Worm (Caenorhabditis elegans) whole organism, L4 larva: Measurements from ENCODE around the gene algn-8.
A peak's percentile ranks its signal among the peaks of the same experiment; 100 is the strongest.

Source experiments
- D1046.2 ChIP-seq: fragments of 200-800 bp; sonication (Bioruptor generic); IDR thresholded peaks from 2 replicates; pipeline ENCODE4 v1.3.6; 2022; ENCODE audit warnings: missing genetic modification characterization, missing compliant biosample characterization
- F10B5.3 ChIP-seq: sonication (generic microtip); optimal IDR thresholded peaks from 2 replicates; lab custom pipeline; 2016; ENCODE audit warnings: mild to moderate bottlenecking, missing genetic modification characterization, missing compliant biosample characterization
- F26F4.8 ChIP-seq: fragments of 200-800 bp; sonication (Bioruptor generic); conservative IDR thresholded peaks from 2 replicates; pipeline ENCODE4 v1.3.6; 2022; ENCODE audit warnings: missing genetic modification characterization, missing compliant biosample characterization
- F49E8.2 ChIP-seq: sonication (generic microtip); optimal IDR thresholded peaks from 2 replicates; lab custom pipeline; 2016; ENCODE audit warnings: missing compliant biosample characterization, mild to moderate bottlenecking, missing genetic modification characterization, borderline replicate concordance
- T20F7.1 ChIP-seq: fragments of 200-800 bp; sonication (Bioruptor generic); optimal IDR thresholded peaks from 2 replicates; lab custom pipeline; 2018; ENCODE audit warnings: mild to moderate bottlenecking, missing genetic modification characterization, missing compliant biosample characterization
- ZK337.2 ChIP-seq: fragments of 200-800 bp; sonication (Bioruptor generic); IDR thresholded peaks from 2 replicates; pipeline ENCODE4 v1.3.6; 2022; ENCODE audit warnings: missing genetic modification reagents, missing genetic modification characterization, missing compliant biosample characterization
- ZK546.5 ChIP-seq, 2 experiments: sonication (generic microtip); optimal IDR thresholded peaks; 2 replicates each; lab custom pipeline; 2017; ENCODE audit warnings: missing biosample characterization in 2 of 2, missing genetic modification characterization in 2 of 2
- aha-1 ChIP-seq: fragments of 150-350 bp; peaks from one replicate; lab custom pipeline; 2014; ENCODE audit warnings: missing biosample characterization, missing genetic modification characterization
- aly-2 ChIP-seq: sonication (generic microtip); optimal IDR thresholded peaks from 2 replicates; lab custom pipeline; 2018; ENCODE audit warnings: missing biosample characterization, missing genetic modification characterization
- arid-1 ChIP-seq: fragments of 200-800 bp; sonication (Bioruptor generic); conservative IDR thresholded peaks from 2 replicates; pipeline ENCODE4 v1.3.6; 2022; ENCODE audit warnings: missing genetic modification reagents, missing genetic modification characterization, missing compliant biosample characterization
- ceh-32 ChIP-seq: sonication (generic microtip); optimal IDR thresholded peaks from 2 replicates; lab custom pipeline; 2016; ENCODE audit warnings: mild to moderate bottlenecking, missing genetic modification characterization, missing compliant biosample characterization; ENCODE audit not compliant: poor library complexity
- ceh-62 ChIP-seq: sonication (generic microtip); optimal IDR thresholded peaks from 2 replicates; lab custom pipeline; 2017; ENCODE audit warnings: missing biosample characterization, missing genetic modification characterization
- ces-1 ChIP-seq: fragments of 150-350 bp; sonication (generic microtip); optimal IDR thresholded peaks from 4 replicates; lab custom pipeline; 2014; ENCODE audit warnings: missing biosample characterization, missing genetic modification reagents, missing genetic modification characterization
- ctbp-1 ChIP-seq: fragments of 200-800 bp; sonication (Bioruptor generic); IDR thresholded peaks from 2 replicates; pipeline ENCODE4 v1.3.6; 2022; ENCODE audit warnings: missing genetic modification reagents, missing genetic modification characterization, missing compliant biosample characterization
- daf-12 ChIP-seq: fragments of 150-350 bp; optimal IDR thresholded peaks from 2 replicates; lab custom pipeline; 2014; ENCODE audit warnings: missing biosample characterization, missing genetic modification reagents, missing genetic modification characterization
- daf-19 ChIP-seq: fragments of 200-800 bp; sonication (Bioruptor generic); conservative IDR thresholded peaks from 2 replicates; pipeline ENCODE4 v1.3.6; 2022; ENCODE audit warnings: missing genetic modification characterization, missing compliant biosample characterization
- dmd-8 ChIP-seq: fragments of 200-800 bp; sonication (Bioruptor generic); IDR thresholded peaks from 2 replicates; pipeline ENCODE4 v1.3.6; 2022; ENCODE audit warnings: missing genetic modification characterization, missing compliant biosample characterization
- dpl-1 ChIP-seq: fragments of 150-350 bp; optimal IDR thresholded peaks from 2 replicates; lab custom pipeline; 2014; ENCODE audit warnings: missing biosample characterization, missing genetic modification reagents, missing genetic modification characterization
- duxl-1 ChIP-seq: sonication (generic microtip); optimal IDR thresholded peaks from 2 replicates; lab custom pipeline; 2016; ENCODE audit warnings: mild to moderate bottlenecking, missing genetic modification characterization, moderate library complexity, missing compliant biosample characterization; ENCODE audit not compliant: poor library complexity
- dve-1 ChIP-seq: sonication (generic microtip); optimal IDR thresholded peaks from 2 replicates; lab custom pipeline; 2017; ENCODE audit warnings: antibody characterized with exemption, mild to moderate bottlenecking, missing genetic modification characterization, missing compliant biosample characterization; ENCODE audit not compliant: insufficient read depth
- fos-1 ChIP-seq: fragments of 150-350 bp; optimal IDR thresholded peaks from 2 replicates; lab custom pipeline; 2014; ENCODE audit warnings: missing biosample characterization, missing genetic modification characterization
- hif-1 ChIP-seq, 2 experiments: sonication (generic microtip); optimal IDR thresholded peaks; 2 replicates each; lab custom pipeline; 2016 to 2017; ENCODE audit warnings: missing compliant biosample characterization in 2 of 2, missing genetic modification characterization in 2 of 2, missing genetic modification reagents in 2 of 2, missing genotype in 2 of 2, mild to moderate bottlenecking in 1 of 2
- hlh-30 ChIP-seq: sonication (generic microtip); optimal IDR thresholded peaks from 2 replicates; lab custom pipeline; 2017; ENCODE audit warnings: antibody characterized with exemption, mild to moderate bottlenecking, missing genetic modification characterization, missing compliant biosample characterization; ENCODE audit not compliant: insufficient read depth
- hmg-1.1 ChIP-seq: fragments of 200-800 bp; sonication (Bioruptor generic); IDR thresholded peaks from 2 replicates; pipeline ENCODE4 v1.3.6; 2022; ENCODE audit warnings: missing genetic modification reagents, missing genetic modification characterization, missing compliant biosample characterization
- lim-7 ChIP-seq: fragments of 200-800 bp; sonication (Bioruptor generic); IDR thresholded peaks from 2 replicates; pipeline ENCODE4 v1.3.6; 2022; ENCODE audit warnings: missing genetic modification characterization, missing compliant biosample characterization
- lin-1 ChIP-seq: fragments of 200-800 bp; sonication (Bioruptor generic); IDR thresholded peaks from 2 replicates; pipeline ENCODE4 v1.3.6; 2022; ENCODE audit warnings: missing genetic modification reagents, missing genetic modification characterization, missing compliant biosample characterization
- lin-15B ChIP-seq: fragments of 150-350 bp; sonication (generic microtip); optimal IDR thresholded peaks from 3 replicates; lab custom pipeline; 2014; ENCODE audit warnings: missing biosample characterization, missing genetic modification characterization
- lin-38 ChIP-seq: fragments of 200-800 bp; sonication (Bioruptor generic); IDR thresholded peaks from 2 replicates; pipeline ENCODE4 v1.3.6; 2022; ENCODE audit warnings: missing genetic modification reagents, missing genetic modification characterization, missing compliant biosample characterization
- lin-39 ChIP-seq: fragments of 150-350 bp; optimal IDR thresholded peaks from 2 replicates; lab custom pipeline; 2014; ENCODE audit warnings: missing biosample characterization, missing genetic modification reagents, missing genetic modification characterization
- lir-3 ChIP-seq: sonication (generic microtip); optimal IDR thresholded peaks from 2 replicates; lab custom pipeline; 2016; ENCODE audit warnings: mild to moderate bottlenecking, missing genetic modification characterization, missing compliant biosample characterization
- mdl-1 ChIP-seq, 2 experiments: fragments of 150-350 bp in 1 of 2; sonication (generic microtip) in 1 of 2; optimal IDR thresholded peaks; 2 replicates each; lab custom pipeline; 2014 to 2017; ENCODE audit warnings: missing biosample characterization in 2 of 2, missing genetic modification characterization in 2 of 2
- nhr-10 ChIP-seq: fragments of 150-350 bp; optimal IDR thresholded peaks from 2 replicates; lab custom pipeline; 2014; ENCODE audit warnings: missing biosample characterization, missing genetic modification characterization
- nhr-25 ChIP-seq: sonication (generic microtip); optimal IDR thresholded peaks from 2 replicates; lab custom pipeline; 2017; ENCODE audit warnings: missing genetic modification characterization, mild to moderate bottlenecking, missing compliant biosample characterization, antibody characterized with exemption, moderate library complexity, borderline replicate concordance; ENCODE audit not compliant: insufficient read depth
- nhr-41 ChIP-seq: fragments of 200-800 bp; sonication (Bioruptor generic); IDR thresholded peaks from 2 replicates; pipeline ENCODE4 v1.3.6; 2022; ENCODE audit warnings: missing genetic modification reagents, missing genetic modification characterization, missing compliant biosample characterization
- nhr-48 ChIP-seq: sonication (generic microtip); optimal IDR thresholded peaks from 2 replicates; lab custom pipeline; 2016; ENCODE audit warnings: mild to moderate bottlenecking, missing genetic modification characterization, missing compliant biosample characterization
- nhr-6 ChIP-seq: fragments of 150-350 bp; optimal IDR thresholded peaks from 2 replicates; lab custom pipeline; 2014; ENCODE audit warnings: missing biosample characterization, missing genetic modification characterization
- nhr-77 ChIP-seq: fragments of 150-350 bp; optimal IDR thresholded peaks from 2 replicates; lab custom pipeline; 2014; ENCODE audit warnings: missing biosample characterization, missing genetic modification characterization
- saeg-2 ChIP-seq: fragments of 200-800 bp; sonication (Bioruptor generic); IDR thresholded peaks from 2 replicates; pipeline ENCODE4 v1.3.6; 2022; ENCODE audit warnings: missing genetic modification reagents, missing genetic modification characterization, missing compliant biosample characterization
- sdz-12 ChIP-seq: fragments of 200-800 bp; sonication (Bioruptor generic); optimal IDR thresholded peaks from 2 replicates; lab custom pipeline; 2018; ENCODE audit warnings: mild to moderate bottlenecking, missing genetic modification characterization, missing compliant biosample characterization
- snpc-1.2 ChIP-seq: fragments of 200-800 bp; sonication (Bioruptor generic); IDR thresholded peaks from 2 replicates; pipeline ENCODE4 v1.3.6; 2022; ENCODE audit warnings: missing genetic modification reagents, missing genetic modification characterization, missing compliant biosample characterization
- spr-1 ChIP-seq: sonication (generic microtip); optimal IDR thresholded peaks from 2 replicates; lab custom pipeline; 2016; ENCODE audit warnings: mild to moderate bottlenecking, missing genetic modification characterization, missing compliant biosample characterization
- spr-3 ChIP-seq: fragments of 200-800 bp; sonication (Bioruptor generic); optimal IDR thresholded peaks from 2 replicates; lab custom pipeline; 2018; ENCODE audit warnings: mild to moderate bottlenecking, missing genetic modification characterization, missing compliant biosample characterization
- tag-97 ChIP-seq: fragments of 200-800 bp; sonication (Bioruptor generic); IDR thresholded peaks from 2 replicates; pipeline ENCODE4 v1.3.6; 2022; ENCODE audit warnings: missing genetic modification characterization, missing compliant biosample characterization
- tra-1 ChIP-seq: fragments of 200-800 bp; sonication (Bioruptor generic); IDR thresholded peaks from 2 replicates; pipeline ENCODE4 v1.3.6; 2022; ENCODE audit warnings: missing genetic modification reagents, missing genetic modification characterization, missing compliant biosample characterization
- zip-11 ChIP-seq: fragments of 200-800 bp; sonication (Bioruptor generic); IDR thresholded peaks from 2 replicates; pipeline ENCODE4 v1.3.6; 2022; ENCODE audit warnings: missing genetic modification characterization, missing compliant biosample characterization
- zip-2 ChIP-seq: fragments of 150-350 bp; optimal IDR thresholded peaks from 2 replicates; lab custom pipeline; 2014; ENCODE audit warnings: missing biosample characterization, missing genetic modification characterization
- ztf-11 ChIP-seq: fragments of 150-350 bp; optimal IDR thresholded peaks from 2 replicates; lab custom pipeline; 2014; ENCODE audit warnings: missing biosample characterization, missing genetic modification characterization
- ztf-7 ChIP-seq: fragments of 150-350 bp; optimal IDR thresholded peaks from 2 replicates; lab custom pipeline; 2014; ENCODE audit warnings: missing biosample characterization, missing genetic modification characterization

The algn-8 gene

ce11 chrII:9891823-9892222 lies 5.6 kb upstream of the algn-8 start (continued):
- TF ChIP-seq duxl-1 (tag; lab: Kevin White, UChicago) (no peak), dpl-1 (GFP tag; lab: Kevin White, UChicago) (no peak), ctbp-1 (GFP tag; lab: Robert Waterston, UW) (no peak), ces-1 (no peak), spr-1 (tag; lab: Kevin White, UChicago) (no peak)

ce11 chrII:9891031-9891689 lies 4.9 kb upstream of the algn-8 start, which contains the start of gene vgln-1:
TSS of gene vgln-1 (minus strand) at chrII:9891081.
- TF ChIP-seq T20F7.1 (no peak), daf-12 (tag; lab: Kevin White, UChicago) (no peak), D1046.2 (GFP tag; lab: Robert Waterston, UW) (no peak), F49E8.2 (no peak), lin-39 (no peak), F26F4.8 (GFP tag; lab: Robert Waterston, UW) (no peak), saeg-2 (no peak), daf-19 (no peak), tag-97 (no peak), lin-38 (GFP tag; lab: Robert Waterston, UW) (no peak), zip-11 (GFP tag; lab: Robert Waterston, UW) (no peak), sdz-12 (no peak), hmg-1.1 (no peak), ceh-62 (tag; lab: Kevin White, UChicago) (no peak), aly-2 (tag; lab: Kevin White, UChicago) (no peak), spr-1 (tag; lab: Kevin White, UChicago) (no peak), snpc-1.2 (GFP tag; lab: Robert Waterston, UW) (no peak), hif-1 (tag; optimal IDR thresholded peaks at IDR 0.05; lab: Kevin White, UChicago) (no peak), nhr-77 (tag; lab: Kevin White, UChicago) (no peak), fos-1 (tag; lab: Kevin White, UChicago) (no peak), ztf-7 (tag; lab: Kevin White, UChicago) (no peak), spr-3 (GFP tag; lab: Kevin White, UChicago) (no peak), ces-1 (no peak), F10B5.3 (tag; lab: Kevin White, UChicago) (no peak), ZK337.2 (0 out of 2 replicates have a peak, but pooled peaks have one; percentile 13), lin-15B (tag; lab: Kevin White, UChicago) (no peak), hlh-30 (peak; percentile 50), nhr-6 (tag; lab: Kevin White, UChicago) (no peak), dmd-8 (GFP tag; lab: Robert Waterston, UW) (no peak), nhr-25 (tag; lab: Kevin White, UChicago) (peak; percentile 55), nhr-10 (tag; lab: Kevin White, UChicago) (no peak), lim-7 (GFP tag; lab: Robert Waterston, UW) (no peak), arid-1 (GFP tag; lab: Robert Waterston, UW) (no peak), mdl-1 (tag; optimal IDR thresholded peaks at IDR 0.05; lab: Kevin White, UChicago) (peak in 1 of 2 experiments; percentile 35), lin-1 (GFP tag; lab: Robert Waterston, UW) (no peak), ceh-32 (no peak), nhr-48 (no peak), ZK546.5 (tag; optimal IDR thresholded peaks at IDR 0.05; lab: Kevin White, UChicago) (no peak), dpl-1 (GFP tag; lab: Kevin White, UChicago) (peak; percentile 16), tra-1 (no peak), lir-3 (tag; lab: Kevin White, UChicago) (no peak), aha-1 (tag; lab: Kevin White, UChicago) (peak; percentile 58), ztf-11 (tag; lab: Kevin White, UChicago) (no peak), ctbp-1 (GFP tag; lab: Robert Waterston, UW) (no peak), dve-1 (no peak), nhr-41 (no peak), zip-2 (tag; lab: Kevin White, UChicago) (no peak)
